Fruit fly (Drosophila melanogaster) whole organism, pupa: Measurements from ENCODE around the gene CG12531.

Experiments
- CG10348 ChIP-seq: fragments of 200-800 bp; sonication (Bioruptor generic); IDR thresholded peaks from 2 replicates; pipeline ENCODE4 v1.3.6; 2022; ENCODE audit warnings: missing biosample characterization, missing genetic modification characterization
- CG12605 ChIP-seq: fragments of 200-800 bp; sonication (Bioruptor generic); IDR thresholded peaks from 2 replicates; pipeline ENCODE4 v1.3.6; 2022; ENCODE audit warnings: missing biosample characterization, missing genetic modification characterization
- CG13204 ChIP-seq: fragments of 200-800 bp; sonication (Bioruptor generic); optimal IDR thresholded peaks from 2 replicates; lab custom pipeline; 2018; ENCODE audit warnings: missing biosample characterization, mild to moderate bottlenecking, missing genetic modification characterization, moderate library complexity
- CG14655 ChIP-seq: fragments of 200-800 bp; sonication (Bioruptor generic); optimal IDR thresholded peaks from 3 replicates; lab custom pipeline; 2017; ENCODE audit warnings: mild to moderate bottlenecking, missing biosample characterization, missing genetic modification reagents, missing genetic modification characterization
- CG15710 ChIP-seq: fragments of 200-800 bp; sonication (Bioruptor generic); optimal IDR thresholded peaks from 2 replicates; lab custom pipeline; 2018; ENCODE audit warnings: missing biosample characterization, mild to moderate bottlenecking, missing genetic modification characterization, moderate library complexity
- CG17806 ChIP-seq: fragments of 200-800 bp; sonication (Bioruptor generic); optimal IDR thresholded peaks from 2 replicates; lab custom pipeline; 2018; ENCODE audit warnings: missing biosample characterization, mild to moderate bottlenecking, missing genetic modification characterization, moderate library complexity
- CG32121 ChIP-seq: fragments of 200-800 bp; sonication (Bioruptor generic); IDR thresholded peaks from 2 replicates; pipeline ENCODE4 v1.3.6; 2022; ENCODE audit warnings: missing biosample characterization, missing genetic modification characterization
- CG34367 ChIP-seq: fragments of 200-800 bp; sonication (Bioruptor generic); optimal IDR thresholded peaks from 2 replicates; lab custom pipeline; 2018; ENCODE audit warnings: missing biosample characterization, mild to moderate bottlenecking, missing genetic modification characterization
- CG4496 ChIP-seq: fragments of 200-800 bp; sonication (Bioruptor generic); IDR thresholded peaks from 3 replicates; pipeline ENCODE4 v1.3.6; 2022; ENCODE audit warnings: missing biosample characterization, missing genetic modification characterization
- CG8159 ChIP-seq: fragments of 200-800 bp; sonication (Bioruptor generic); optimal IDR thresholded peaks from 3 replicates; lab custom pipeline; 2018; ENCODE audit warnings: missing biosample characterization, mild to moderate bottlenecking, missing genetic modification characterization, moderate library complexity
- CG8301 ChIP-seq: fragments of 200-800 bp; sonication (Bioruptor generic); optimal IDR thresholded peaks from 2 replicates; lab custom pipeline; 2018; ENCODE audit warnings: missing biosample characterization, mild to moderate bottlenecking, missing genetic modification characterization
- CG9948 ChIP-seq: fragments of 200-800 bp; sonication (Bioruptor generic); optimal IDR thresholded peaks from 2 replicates; lab custom pipeline; 2018; ENCODE audit warnings: missing biosample characterization, mild to moderate bottlenecking, missing genetic modification characterization, moderate library complexity
- D1 ChIP-seq: fragments of 200-800 bp; sonication (Bioruptor generic); optimal IDR thresholded peaks from 2 replicates; lab custom pipeline; 2018; ENCODE audit warnings: missing biosample characterization, mild to moderate bottlenecking, missing genetic modification characterization, moderate library complexity
- EcR ChIP-seq: fragments of 200-800 bp; sonication (Bioruptor generic); optimal IDR thresholded peaks from 3 replicates; lab custom pipeline; 2019; ENCODE audit warnings: missing biosample characterization, missing genetic modification characterization, mild to moderate bottlenecking, moderate library complexity, missing genetic modification reagents
- Ets98B ChIP-seq: fragments of 200-800 bp; sonication (Bioruptor generic); IDR thresholded peaks from 2 replicates; pipeline ENCODE4 v1.3.6; 2022; ENCODE audit warnings: missing biosample characterization, missing genetic modification characterization
- Pif1A ChIP-seq: fragments of 200-800 bp; sonication (Bioruptor generic); optimal IDR thresholded peaks from 3 replicates; lab custom pipeline; 2016; ENCODE audit warnings: missing biosample characterization, missing genetic modification characterization
- Snoo ChIP-seq: fragments of 200-800 bp; sonication (Bioruptor generic); optimal IDR thresholded peaks from 3 replicates; lab custom pipeline; 2017; ENCODE audit warnings: missing biosample characterization, mild to moderate bottlenecking, missing genetic modification characterization, inconsistent platforms
- fd96Ca ChIP-seq: fragments of 200-800 bp; sonication (Bioruptor generic); IDR thresholded peaks from 3 replicates; pipeline ENCODE4 v1.3.6; 2022; ENCODE audit warnings: missing biosample characterization, missing genetic modification characterization
- gl ChIP-seq: fragments of 200-800 bp; sonication (Bioruptor generic); optimal IDR thresholded peaks from 2 replicates; lab custom pipeline; 2018; ENCODE audit warnings: missing biosample characterization, mild to moderate bottlenecking, missing genetic modification characterization
- rn ChIP-seq: fragments of 200-800 bp; sonication (Bioruptor generic); IDR thresholded peaks from 2 replicates; pipeline ENCODE4 v1.3.6; 2022; ENCODE audit warnings: missing biosample characterization, missing genetic modification characterization

The CG12531 gene

dm6 chrX:19717988-19718973 lies at the start of gene CG12531:
CG12531 (plus strand) TSS chrX:19718923.
- TF ChIP-seq CG15710 (tag; lab: Kevin White, UChicago) (no peak), CG34367 (tag; lab: Kevin White, UChicago) (no peak), CG8159 (tag; lab: Kevin White, UChicago) (no peak), CG4496 (GFP tag; lab: Robert Waterston, UW) (no peak), CG12605 (GFP tag; lab: Robert Waterston, UW) (0 out of 2 replicates have a peak, but pooled peaks have one; percentile 27), CG14655 (GFP tag; lab: Kevin White, UChicago) (no peak), CG17806 (tag; lab: Kevin White, UChicago) (no peak), gl (tag; lab: Kevin White, UChicago) (no peak)

dm6 chrX:19675662-19676061 lies 43.1 kb upstream of the CG12531 start, which contains the start of gene et:
et (minus strand) TSS chrX:19675891.
- no peak for TF ChIP-seq CG17806 (tag; lab: Kevin White, UChicago)
- TF ChIP-seq CG9948 (tag; lab: Kevin White, UChicago) = no peak
- TF ChIP-seq CG15710 (tag; lab: Kevin White, UChicago) = no peak

- TF ChIP-seq fd96Ca (no peak), CG9948 (tag; lab: Kevin White, UChicago) (no peak), Snoo (tag; lab: Kevin White, UChicago) (no peak), CG12605 (GFP tag; lab: Robert Waterston, UW) (no peak), CG8159 (tag; lab: Kevin White, UChicago) (no peak)
Measured at dm6 chrX:19679207-19679606, 39.5 kb upstream of the CG12531 start.

DNA sequence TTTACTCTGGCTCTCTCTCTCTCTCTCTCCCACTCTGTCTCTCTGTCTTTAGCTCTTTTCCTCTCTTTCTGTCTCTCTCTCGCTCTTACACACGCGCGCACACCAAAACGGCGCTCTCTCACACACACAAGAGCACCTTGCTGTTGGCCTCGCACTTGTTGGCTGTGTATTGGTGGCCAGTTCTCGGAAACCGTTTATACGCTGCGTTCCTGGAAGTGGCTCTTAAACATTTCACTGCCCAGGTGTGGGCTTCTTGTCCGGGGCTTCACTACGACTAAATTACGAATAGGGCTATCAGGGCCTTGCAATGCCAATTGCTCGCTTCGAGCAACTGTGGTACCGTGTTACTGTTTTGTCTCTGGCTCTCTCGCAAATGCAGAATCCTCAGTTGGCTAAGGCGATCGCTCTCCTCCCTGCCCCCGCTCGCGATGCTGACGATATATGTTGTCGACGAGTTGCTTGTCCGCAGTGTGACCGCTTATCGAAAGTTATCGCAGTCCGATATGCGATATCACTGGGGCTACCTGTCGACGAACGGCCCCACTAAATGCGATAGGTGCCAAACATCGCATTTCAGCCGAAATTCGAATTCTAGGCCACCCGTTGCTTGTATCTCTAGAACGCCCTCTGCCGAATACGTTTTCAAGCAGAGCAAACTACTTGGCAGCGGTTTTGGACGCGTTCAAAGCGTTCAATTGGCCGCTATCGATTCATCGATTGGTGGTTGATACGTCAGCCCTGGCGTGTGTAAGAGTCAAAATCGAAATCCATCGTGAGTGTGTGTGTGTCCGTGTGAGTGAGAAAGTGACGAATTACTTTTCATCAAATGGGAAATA lies 35.5 kb upstream of the CG12531 start, which contains the start of the genes dome and Ubqn:
TSS of gene dome (minus strand) at position 479 of the 836 bp plus-strand sequence.
TSS of gene Ubqn (plus strand) at position 769 of the 836 bp plus-strand sequence.
- peak; percentile 29; the same call in 2 of the 3 replicates for TF ChIP-seq CG4496 (GFP tag; lab: Robert Waterston, UW)
- peak; percentile 14 for TF ChIP-seq CG13204 (GFP tag; lab: Kevin White, UChicago)
- TF ChIP-seq EcR (GFP tag; lab: Kevin White, UChicago) = no peak
- TF ChIP-seq Ets98B (GFP tag; lab: Robert Waterston, UW) = peak; percentile 41; the same call in 1 of the 2 replicates

- TF ChIP-seq CG32121 (GFP tag; lab: Robert Waterston, UW) = peak; percentile 40; the same call in 1 of the 2 replicates
- peak; percentile 14; the same call in 1 of the 2 replicates for TF ChIP-seq Ets98B (GFP tag; lab: Robert Waterston, UW)
- no peak for TF ChIP-seq Pif1A (GFP tag; lab: Kevin White, UChicago)
- 0 out of 2 replicates have a peak, but pooled peaks have one; percentile 10 for TF ChIP-seq CG10348 (GFP tag; lab: Robert Waterston, UW)
Measured at dm6 chrX:19684048-19684447, 34.7 kb upstream of the CG12531 start.

dm6 chrX:19688848-19689247 lies 29.9 kb upstream of the CG12531 start, which contains the start of gene CG14227:
CG14227 (minus strand) TSS chrX:19688948.
- TF ChIP-seq CG10348 (GFP tag; lab: Robert Waterston, UW) = no peak
- TF ChIP-seq CG17806 (tag; lab: Kevin White, UChicago) = no peak
- no peak for TF ChIP-seq Ets98B (GFP tag; lab: Robert Waterston, UW)

dm6 chrX:19690050-19690449 lies 28.7 kb upstream of the CG12531 start:
- no peak for TF ChIP-seq CG8301 (tag; lab: Kevin White, UChicago)
- TF ChIP-seq gl (tag; lab: Kevin White, UChicago) = no peak
- no peak for TF ChIP-seq rn
- no peak for TF ChIP-seq CG9948 (tag; lab: Kevin White, UChicago)
- no peak for TF ChIP-seq CG15710 (tag; lab: Kevin White, UChicago)
- no peak for TF ChIP-seq Snoo (tag; lab: Kevin White, UChicago)
- TF ChIP-seq CG32121 (GFP tag; lab: Robert Waterston, UW) = no peak
- TF ChIP-seq CG13204 (GFP tag; lab: Kevin White, UChicago) = no peak
- no peak for TF ChIP-seq CG8159 (tag; lab: Kevin White, UChicago)
- no peak for TF ChIP-seq CG34367 (tag; lab: Kevin White, UChicago)
- no peak for TF ChIP-seq CG12605 (GFP tag; lab: Robert Waterston, UW)
- no peak for TF ChIP-seq D1 (tag; lab: Kevin White, UChicago)
- TF ChIP-seq fd96Ca = no peak
